Fruit fly (Drosophila melanogaster) whole organism, embryonic: ENCODE results near the gene Fpgs1.

Experiments used
- ATbp ChIP-seq: fragments of 200-800 bp; sonication (Bioruptor generic); optimal IDR thresholded peaks from 2 replicates; lab custom pipeline; 2017; ENCODE audit warnings: missing biosample characterization, mild to moderate bottlenecking, missing genetic modification characterization, missing genetic modification reagents
- Atf-2 ChIP-seq: fragments of 200-800 bp; sonication (Bioruptor generic); optimal IDR thresholded peaks from 2 replicates; lab custom pipeline; 2016; ENCODE audit warnings: missing biosample characterization, missing genetic modification characterization
- CG11093 ChIP-seq: fragments of 200-800 bp; sonication (Bioruptor generic); IDR thresholded peaks from 3 replicates; pipeline ENCODE4 v1.3.6; 2022; ENCODE audit warnings: missing biosample characterization, missing genetic modification characterization
- CG13624 ChIP-seq: fragments of 200-800 bp; sonication (Bioruptor generic); optimal IDR thresholded peaks from 2 replicates; lab custom pipeline; 2016; ENCODE audit warnings: missing biosample characterization, missing genetic modification characterization
- CG14667 ChIP-seq: fragments of 200-800 bp; sonication (Bioruptor generic); IDR thresholded peaks from 2 replicates; pipeline ENCODE4 v1.3.6; 2022; ENCODE audit warnings: missing biosample characterization, missing genetic modification characterization
- CG15479 ChIP-seq: fragments of 200-800 bp; sonication (Bioruptor generic); optimal IDR thresholded peaks from 3 replicates; lab custom pipeline; 2019; ENCODE audit warnings: missing biosample characterization, mild to moderate bottlenecking, missing genetic modification characterization, moderate library complexity
- CG15514 ChIP-seq: fragments of 200-800 bp; sonication (Bioruptor generic); optimal IDR thresholded peaks from 3 replicates; lab custom pipeline; 2017; ENCODE audit warnings: missing biosample characterization, missing genetic modification characterization, mild to moderate bottlenecking, moderate library complexity, missing genetic modification reagents
- CG1647 ChIP-seq: fragments of 200-800 bp; sonication (Bioruptor generic); optimal IDR thresholded peaks from 3 replicates; lab custom pipeline; 2016; ENCODE audit warnings: missing biosample characterization, missing genetic modification characterization
- CG17361 ChIP-seq: fragments of 200-800 bp; sonication (Bioruptor generic); IDR thresholded peaks from 3 replicates; pipeline ENCODE4 v1.3.6; 2022; ENCODE audit warnings: missing biosample characterization, missing genetic modification characterization
- CG1792 ChIP-seq: fragments of 200-800 bp; sonication (Bioruptor generic); optimal IDR thresholded peaks from 2 replicates; lab custom pipeline; 2016; ENCODE audit warnings: missing biosample characterization, missing genetic modification characterization
- CG18476 ChIP-seq: fragments of 200-800 bp; sonication (Bioruptor generic); optimal IDR thresholded peaks from 2 replicates; lab custom pipeline; 2016; ENCODE audit warnings: missing biosample characterization, mild to moderate bottlenecking, missing genetic modification characterization
- CG2120 ChIP-seq: fragments of 200-800 bp; sonication (Bioruptor generic); optimal IDR thresholded peaks from 3 replicates; lab custom pipeline; 2016; ENCODE audit warnings: missing biosample characterization, missing genetic modification characterization
- CG2129 ChIP-seq: fragments of 200-800 bp; sonication (Bioruptor generic); IDR thresholded peaks from 2 replicates; pipeline ENCODE4 v1.3.6; 2022; ENCODE audit warnings: missing biosample characterization, missing genetic modification characterization; ENCODE audit not compliant: partially characterized antibody
- CG3995 ChIP-seq: fragments of 200-800 bp; sonication (Bioruptor generic); optimal IDR thresholded peaks from 3 replicates; lab custom pipeline; 2016; ENCODE audit warnings: missing biosample characterization, missing genetic modification characterization
- CG4707 ChIP-seq: fragments of 200-800 bp; sonication (Bioruptor generic); optimal IDR thresholded peaks from 2 replicates; lab custom pipeline; 2018; ENCODE audit warnings: missing biosample characterization, mild to moderate bottlenecking, missing genetic modification characterization, moderate library complexity
- CG5953 ChIP-seq: fragments of 200-800 bp; sonication (Bioruptor generic); IDR thresholded peaks from 2 replicates; pipeline ENCODE4 v1.3.6; 2022; ENCODE audit warnings: missing biosample characterization, missing genetic modification characterization
- CG6689 ChIP-seq: fragments of 200-800 bp; sonication (Bioruptor generic); IDR thresholded peaks from 2 replicates; pipeline ENCODE4 v1.3.6; 2022; ENCODE audit warnings: missing biosample characterization, missing genetic modification characterization
- CG6813 ChIP-seq: fragments of 200-800 bp; sonication (Bioruptor generic); optimal IDR thresholded peaks from 2 replicates; lab custom pipeline; 2017; ENCODE audit warnings: missing biosample characterization, missing genetic modification characterization, mild to moderate bottlenecking, moderate library complexity, missing genetic modification reagents
- CG7745 ChIP-seq: fragments of 200-800 bp; sonication (Bioruptor generic); optimal IDR thresholded peaks from 2 replicates; lab custom pipeline; 2018; ENCODE audit warnings: missing biosample characterization, mild to moderate bottlenecking, missing genetic modification characterization, moderate library complexity
- CG7987 ChIP-seq: fragments of 200-800 bp; sonication (Bioruptor generic); optimal IDR thresholded peaks from 2 replicates; lab custom pipeline; 2018; ENCODE audit warnings: missing biosample characterization, mild to moderate bottlenecking, missing genetic modification characterization, moderate library complexity
- CG9437 ChIP-seq: fragments of 200-800 bp; sonication (Bioruptor generic); optimal IDR thresholded peaks from 2 replicates; lab custom pipeline; 2018; ENCODE audit warnings: missing biosample characterization, mild to moderate bottlenecking, missing genetic modification characterization
- CG9727 ChIP-seq: fragments of 200-800 bp; sonication (Bioruptor generic); optimal IDR thresholded peaks from 3 replicates; lab custom pipeline; 2017; ENCODE audit warnings: missing biosample characterization, mild to moderate bottlenecking, missing genetic modification characterization
- CG9817 ChIP-seq: fragments of 200-800 bp; sonication (Bioruptor generic); optimal IDR thresholded peaks from 2 replicates; lab custom pipeline; 2018; ENCODE audit warnings: missing biosample characterization, mild to moderate bottlenecking, missing genetic modification characterization, moderate library complexity
- CoRest ChIP-seq: fragments of 200-800 bp; sonication (Bioruptor generic); optimal IDR thresholded peaks from 3 replicates; lab custom pipeline; 2018; ENCODE audit warnings: missing biosample characterization, mild to moderate bottlenecking, missing genetic modification characterization, moderate library complexity
- CrebB ChIP-seq: fragments of 200-800 bp; sonication (Bioruptor generic); optimal IDR thresholded peaks from 3 replicates; lab custom pipeline; 2018; ENCODE audit warnings: missing biosample characterization, mild to moderate bottlenecking, missing genetic modification characterization
- Dek ChIP-seq: fragments of 200-800 bp; sonication (Bioruptor generic); optimal IDR thresholded peaks from 3 replicates; lab custom pipeline; 2019; ENCODE audit warnings: missing biosample characterization, mild to moderate bottlenecking, missing genetic modification characterization, moderate library complexity
- Dp ChIP-seq: fragments of 200-800 bp; sonication (Bioruptor generic); optimal IDR thresholded peaks from 2 replicates; lab custom pipeline; 2018; ENCODE audit warnings: missing biosample characterization, mild to moderate bottlenecking, missing genetic modification characterization, moderate library complexity
- Fer2 ChIP-seq: fragments of 200-800 bp; sonication (Bioruptor generic); optimal IDR thresholded peaks from 2 replicates; lab custom pipeline; 2018; ENCODE audit warnings: missing biosample characterization, mild to moderate bottlenecking, missing genetic modification characterization, moderate library complexity
- HLH3B ChIP-seq: fragments of 200-800 bp; sonication (Bioruptor generic); IDR thresholded peaks from 2 replicates; pipeline ENCODE4 v1.3.6; 2022; ENCODE audit warnings: missing biosample characterization, missing genetic modification characterization
- Hmx ChIP-seq: fragments of 200-800 bp; sonication (Bioruptor generic); optimal IDR thresholded peaks from 2 replicates; lab custom pipeline; 2016; ENCODE audit warnings: missing biosample characterization, missing genetic modification characterization
- Hr39 ChIP-seq: fragments of >200 bp; optimal IDR thresholded peaks from 2 replicates; lab custom pipeline; 2017
- Kr ChIP-seq: fragments of 200-800 bp; sonication (Bioruptor generic); optimal IDR thresholded peaks from 2 replicates; lab custom pipeline; 2017; ENCODE audit warnings: missing biosample characterization, mild to moderate bottlenecking, missing genetic modification characterization
- Mad ChIP-seq: fragments of 200-800 bp; sonication (Bioruptor generic); optimal IDR thresholded peaks from 2 replicates; lab custom pipeline; 2016; ENCODE audit warnings: missing biosample characterization, missing genetic modification characterization
- NC2β ChIP-seq: fragments of 200-800 bp; sonication (Bioruptor generic); optimal IDR thresholded peaks from 2 replicates; lab custom pipeline; 2016; ENCODE audit warnings: missing biosample characterization, missing genetic modification characterization
- amos ChIP-seq: fragments of 200-800 bp; sonication (Bioruptor generic); IDR thresholded peaks from 2 replicates; pipeline ENCODE4 v1.3.6; 2022; ENCODE audit warnings: missing biosample characterization, missing genetic modification characterization; ENCODE audit not compliant: partially characterized antibody
- bcd ChIP-seq: fragments of 200-800 bp; sonication (Bioruptor generic); optimal IDR thresholded peaks from 2 replicates; lab custom pipeline; 2017; ENCODE audit warnings: missing biosample characterization, mild to moderate bottlenecking, missing genetic modification characterization
- bsh ChIP-seq, 2 experiments: fragments of 200-800 bp; sonication (Bioruptor generic); optimal IDR thresholded peaks; 2 replicates each; lab custom pipeline; 2017 to 2018; ENCODE audit warnings: mild to moderate bottlenecking in 2 of 2, missing biosample characterization in 2 of 2, missing genetic modification characterization in 2 of 2, moderate library complexity in 1 of 2
- chn ChIP-seq: fragments of 200-800 bp; sonication (Bioruptor generic); optimal IDR thresholded peaks from 2 replicates; lab custom pipeline; 2016; ENCODE audit warnings: missing biosample characterization, missing genetic modification characterization
- esg ChIP-seq: fragments of 200-800 bp; sonication (Bioruptor generic); conservative IDR thresholded peaks from 2 replicates; pipeline ENCODE4 v1.3.6; 2022; ENCODE audit warnings: missing biosample characterization, missing genetic modification characterization
- fru ChIP-seq: fragments of >200 bp; optimal IDR thresholded peaks from 2 replicates; lab custom pipeline; 2017
- hb ChIP-seq: fragments of 200-800 bp; sonication (Bioruptor generic); IDR thresholded peaks from 3 replicates; pipeline ENCODE4 v1.3.6; 2022; ENCODE audit warnings: missing biosample characterization, missing genetic modification characterization; ENCODE audit not compliant: partially characterized antibody
- ken ChIP-seq: fragments of 200-800 bp; sonication (Bioruptor generic); IDR thresholded peaks from 3 replicates; pipeline ENCODE4 v1.3.6; 2022; ENCODE audit warnings: missing biosample characterization, missing genetic modification characterization
- maf-S ChIP-seq: fragments of 200-800 bp; sonication (Bioruptor generic); optimal IDR thresholded peaks from 2 replicates; lab custom pipeline; 2016; ENCODE audit warnings: missing biosample characterization, missing genetic modification characterization
- mam ChIP-seq: fragments of 200-800 bp; sonication (Bioruptor generic); optimal IDR thresholded peaks from 3 replicates; lab custom pipeline; 2016; ENCODE audit warnings: missing biosample characterization, missing genetic modification characterization
- nom ChIP-seq: fragments of 200-800 bp; sonication (Bioruptor generic); optimal IDR thresholded peaks from 2 replicates; lab custom pipeline; 2017; ENCODE audit warnings: missing biosample characterization, missing genetic modification characterization, mild to moderate bottlenecking, moderate library complexity, missing genetic modification reagents
- peb ChIP-seq: fragments of 200-800 bp; sonication (Bioruptor generic); IDR thresholded peaks from 2 replicates; pipeline ENCODE4 v1.3.6; 2022; ENCODE audit warnings: missing biosample characterization, missing genetic modification characterization
- pros ChIP-seq: fragments of 200-800 bp; sonication (Bioruptor generic); optimal IDR thresholded peaks from 3 replicates; lab custom pipeline; 2019; ENCODE audit warnings: missing biosample characterization, mild to moderate bottlenecking, missing genetic modification characterization, moderate library complexity
- rib ChIP-seq: fragments of 200-800 bp; sonication (Bioruptor generic); IDR thresholded peaks from 2 replicates; pipeline ENCODE4 v1.3.6; 2022; ENCODE audit warnings: missing biosample characterization, missing genetic modification characterization
- sens-2 ChIP-seq: fragments of 200-800 bp; sonication (Bioruptor generic); IDR thresholded peaks from 2 replicates; pipeline ENCODE4 v1.3.6; 2022; ENCODE audit warnings: missing biosample characterization, missing genetic modification characterization
- stc ChIP-seq: fragments of 200-800 bp; sonication (Bioruptor generic); IDR thresholded peaks from 2 replicates; pipeline ENCODE4 v1.3.6; 2022; ENCODE audit warnings: missing biosample characterization, missing genetic modification characterization
- tin ChIP-seq: fragments of 200-800 bp; sonication (Bioruptor generic); optimal IDR thresholded peaks from 3 replicates; lab custom pipeline; 2016; ENCODE audit warnings: missing biosample characterization, missing genetic modification characterization
- vvl ChIP-seq: fragments of 200-800 bp; sonication (Bioruptor generic); IDR thresholded peaks from 2 replicates; pipeline ENCODE4 v1.3.6; 2022; ENCODE audit warnings: missing biosample characterization, missing genetic modification characterization

Gene Fpgs1

DNA sequence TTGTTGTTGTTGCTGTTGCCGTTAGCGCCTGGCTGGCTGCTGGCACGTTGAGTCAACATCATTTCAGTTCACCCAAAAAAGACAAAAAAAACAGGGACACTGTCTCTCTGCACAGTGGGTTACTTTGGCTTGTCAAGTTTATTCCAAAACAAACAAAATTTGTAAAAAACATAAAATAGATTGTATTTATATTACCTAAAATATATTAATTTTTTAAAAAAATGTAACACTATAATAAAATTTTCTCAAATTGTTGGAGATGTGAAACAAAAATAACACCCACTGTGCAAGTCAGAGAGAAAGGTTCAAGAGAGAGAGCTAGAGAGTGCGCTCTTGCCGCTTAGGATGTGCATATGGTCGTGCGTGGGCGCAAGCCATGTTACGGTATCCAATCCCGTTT is 44.0 kb upstream of the Fpgs1 start (continued):
- TF ChIP-seq NC2β (GFP tag; lab: Kevin White, UChicago) = no peak
- TF ChIP-seq Kr (GFP tag; lab: Kevin White, UChicago) = no peak
- peak; percentile 73 for TF ChIP-seq esg
- TF ChIP-seq CG3995 (GFP tag; lab: Kevin White, UChicago) = no peak
- TF ChIP-seq ken = peak; percentile 42; the same call in 1 of the 3 replicates
- TF ChIP-seq HLH3B = peak; percentile 88
- no peak for TF ChIP-seq CG1647 (GFP tag; lab: Kevin White, UChicago)
- no peak for TF ChIP-seq CG5953 (GFP tag; lab: Robert Waterston, UW)
- TF ChIP-seq CrebB (tag; lab: Kevin White, UChicago) = peak; percentile 71
- peak in 1 of 2 experiments; percentile 77 for TF ChIP-seq bsh (GFP tag; optimal IDR thresholded peaks at IDR 0.05; lab: Kevin White, UChicago)
- TF ChIP-seq fru (lab: Kevin White, UChicago) = no peak
- no peak for TF ChIP-seq maf-S (GFP tag; lab: Kevin White, UChicago)
- peak; percentile 35 for TF ChIP-seq CG7987 (GFP tag; lab: Kevin White, UChicago)
- TF ChIP-seq CG2129 (GFP tag; lab: Robert Waterston, UW) = no peak
- no peak for TF ChIP-seq Hmx (GFP tag; lab: Kevin White, UChicago)
- peak; percentile 66 for TF ChIP-seq tin
- no peak for TF ChIP-seq pros
- peak; percentile 65; the same call in 2 of the 3 replicates for TF ChIP-seq CG11093 (GFP tag; lab: Robert Waterston, UW)
- no peak; the same call in 1 of the 2 replicates for TF ChIP-seq CG14667 (GFP tag; lab: Robert Waterston, UW)
- no peak for TF ChIP-seq CG1792 (GFP tag; lab: Kevin White, UChicago)
- TF ChIP-seq CG9817 (tag; lab: Kevin White, UChicago) = peak; percentile 82
- peak; percentile 72 for TF ChIP-seq ATbp (GFP tag; lab: Kevin White, UChicago)
- no peak for TF ChIP-seq CG15479 (GFP tag; lab: Kevin White, UChicago)
- no peak for TF ChIP-seq Mad (GFP tag; lab: Kevin White, UChicago)
- peak; percentile 73 for TF ChIP-seq CoRest
- no peak for TF ChIP-seq CG13624 (GFP tag; lab: Kevin White, UChicago)
- TF ChIP-seq Dp (GFP tag; lab: Kevin White, UChicago) = no peak
- peak; percentile 81 for TF ChIP-seq CG6689 (GFP tag; lab: Robert Waterston, UW)
- peak; percentile 85 for TF ChIP-seq CG6813 (GFP tag; lab: Kevin White, UChicago)
- peak; percentile 52 for TF ChIP-seq CG9437 (GFP tag; lab: Kevin White, UChicago)
- no peak for TF ChIP-seq amos (GFP tag; lab: Robert Waterston, UW)
- TF ChIP-seq Hr39 (lab: Kevin White, UChicago) = no peak
- TF ChIP-seq CG2120 (GFP tag; lab: Kevin White, UChicago) = peak; percentile 69
- no peak for TF ChIP-seq Atf-2 (GFP tag; lab: Kevin White, UChicago)
- TF ChIP-seq CG4707 (GFP tag; lab: Kevin White, UChicago) = peak; percentile 64
- TF ChIP-seq CG9727 (GFP tag; lab: Kevin White, UChicago) = peak; percentile 73
- no peak for TF ChIP-seq sens-2 (GFP tag; lab: Robert Waterston, UW)
- TF ChIP-seq peb (GFP tag; lab: Robert Waterston, UW) = peak; percentile 39; the same call in 1 of the 2 replicates
- peak; percentile 37 for TF ChIP-seq nom (GFP tag; lab: Kevin White, UChicago)
- TF ChIP-seq chn (GFP tag; lab: Kevin White, UChicago) = no peak
- peak; percentile 61 for TF ChIP-seq rib (GFP tag; lab: Robert Waterston, UW)
- TF ChIP-seq Fer2 (tag; lab: Kevin White, UChicago) = peak; percentile 86
- TF ChIP-seq vvl (GFP tag; lab: Robert Waterston, UW) = peak; percentile 87
- TF ChIP-seq mam (GFP tag; lab: Kevin White, UChicago) = no peak
- TF ChIP-seq CG18476 (GFP tag; lab: Kevin White, UChicago) = peak; percentile 8
- peak; percentile 79 for TF ChIP-seq stc (GFP tag; lab: Robert Waterston, UW)
- TF ChIP-seq bcd (GFP tag; lab: Kevin White, UChicago) = peak; percentile 71
- TF ChIP-seq hb (GFP tag; lab: Robert Waterston, UW) = no peak
- peak; percentile 90 for TF ChIP-seq Dek
- peak; percentile 79 for TF ChIP-seq CG15514 (GFP tag; lab: Kevin White, UChicago)
- no peak for TF ChIP-seq CG7745 (tag; lab: Kevin White, UChicago)
- TF ChIP-seq CG17361 = peak; percentile 72
